Worm (Caenorhabditis elegans) whole organism, midembryonic: ENCODE results near the gene Y53G8AR.9.

Experiments
- T22C8.4 ChIP-seq: fragments of 200-800 bp; sonication (Bioruptor generic); IDR thresholded peaks from 2 replicates; pipeline ENCODE4 v1.3.6; 2022; ENCODE audit warnings: missing genetic modification characterization, missing compliant biosample characterization
- cog-1 ChIP-seq: sonication (generic microtip); optimal IDR thresholded peaks from 2 replicates; lab custom pipeline; 2016; ENCODE audit warnings: missing genetic modification characterization, missing compliant biosample characterization
- flt-1 ChIP-seq: fragments of 200-800 bp; sonication (Bioruptor generic); IDR thresholded peaks from 2 replicates; pipeline ENCODE4 v1.3.6; 2022; ENCODE audit warnings: missing genetic modification characterization, missing compliant biosample characterization
- klf-2 ChIP-seq: fragments of 200-800 bp; sonication (Bioruptor generic); conservative IDR thresholded peaks from 2 replicates; pipeline ENCODE4 v1.3.6; 2022; ENCODE audit warnings: missing genetic modification reagents, missing genetic modification characterization, missing compliant biosample characterization
- med-1 ChIP-seq: sonication (generic microtip); optimal IDR thresholded peaks from 2 replicates; lab custom pipeline; 2017; ENCODE audit warnings: missing genetic modification characterization, mild to moderate bottlenecking, missing compliant biosample characterization, antibody characterized with exemption, missing genetic modification reagents; ENCODE audit not compliant: insufficient read depth
- ref-1 ChIP-seq: fragments of 200-800 bp; sonication (Bioruptor generic); conservative IDR thresholded peaks from 2 replicates; pipeline ENCODE4 v1.3.6; 2022; ENCODE audit warnings: missing genetic modification reagents, missing genetic modification characterization, missing compliant biosample characterization
- tab-1 ChIP-seq: fragments of 200-800 bp; sonication (Bioruptor generic); IDR thresholded peaks from 2 replicates; pipeline ENCODE4 v1.3.6; 2022; ENCODE audit warnings: missing genetic modification characterization, missing compliant biosample characterization
- ztf-23 ChIP-seq: fragments of 200-800 bp; sonication (Bioruptor generic); IDR thresholded peaks from 2 replicates; pipeline ENCODE4 v1.3.6; 2022; ENCODE audit warnings: missing genetic modification reagents, missing genetic modification characterization, missing compliant biosample characterization
- ztf-29 ChIP-seq: fragments of 200-800 bp; sonication (Bioruptor generic); IDR thresholded peaks from 2 replicates; pipeline ENCODE4 v1.3.6; 2022; ENCODE audit warnings: missing genetic modification reagents, missing genetic modification characterization, missing compliant biosample characterization

Y53G8AR.9 gene

DNA sequence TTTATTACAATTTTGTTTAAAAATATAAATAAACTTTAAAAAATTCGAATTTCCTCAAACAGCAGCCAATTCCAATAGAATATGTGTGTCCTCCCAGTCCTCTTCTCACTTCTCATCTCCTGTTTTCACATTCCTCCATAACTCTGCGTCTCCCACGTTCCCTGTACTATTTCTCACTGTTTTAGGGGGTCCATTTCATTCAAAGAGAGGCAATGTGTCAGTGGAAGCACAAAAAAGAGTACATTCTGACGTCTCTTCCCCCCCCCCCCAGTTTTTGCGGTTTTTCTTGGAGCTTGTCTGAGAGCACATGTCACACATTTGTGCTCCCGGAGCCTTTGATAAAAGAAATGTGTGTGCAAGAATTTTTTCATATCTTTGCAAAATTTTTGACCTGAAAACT lies 16.5 kb downstream of the Y53G8AR.9 start:
- TF ChIP-seq cog-1 (tag; lab: Kevin White, UChicago) (no peak), ztf-29 (GFP tag; lab: Robert Waterston, UW) (no peak), T22C8.4 (no peak), flt-1 (GFP tag; lab: Robert Waterston, UW) (no peak), ref-1 (GFP tag; lab: Robert Waterston, UW) (no peak), med-1 (no peak), tab-1 (no peak), klf-2 (GFP tag; lab: Robert Waterston, UW) (no peak), ztf-23 (GFP tag; lab: Robert Waterston, UW) (no peak)

DNA sequence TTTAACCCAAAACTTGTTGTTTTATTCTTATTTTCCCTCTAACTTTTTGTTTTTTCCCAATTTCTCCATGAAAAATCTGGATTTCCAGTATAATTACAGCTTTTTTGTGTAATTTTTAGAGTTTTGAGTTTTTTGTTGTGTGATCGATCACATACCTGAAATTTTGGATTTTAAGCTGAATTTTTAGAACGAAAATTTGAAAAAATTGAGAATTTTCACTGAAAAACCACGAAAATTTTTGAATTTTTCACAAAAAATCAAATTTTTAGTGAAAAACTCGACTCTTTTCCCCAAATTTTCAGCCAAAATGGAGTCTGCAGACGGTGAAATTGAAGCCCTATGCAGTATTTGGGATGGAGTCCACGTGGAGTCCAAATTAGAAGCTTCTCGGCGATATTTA lies 23.9 kb downstream of the Y53G8AR.9 start, which contains the start of gene Y53G8AR.5:
TSS of gene Y53G8AR.5 (plus strand) at position 301 of the 400 bp plus-strand sequence.
- TF ChIP-seq med-1 (no peak), ref-1 (GFP tag; lab: Robert Waterston, UW) (no peak), ztf-23 (GFP tag; lab: Robert Waterston, UW) (no peak), cog-1 (tag; lab: Kevin White, UChicago) (no peak), T22C8.4 (no peak), tab-1 (no peak), flt-1 (GFP tag; lab: Robert Waterston, UW) (no peak), ztf-29 (GFP tag; lab: Robert Waterston, UW) (no peak), klf-2 (GFP tag; lab: Robert Waterston, UW) (no peak)

- TF ChIP-seq flt-1 (GFP tag; lab: Robert Waterston, UW), result no peak
- TF ChIP-seq tab-1, result no peak
- no peak for TF ChIP-seq ref-1 (GFP tag; lab: Robert Waterston, UW)
- no peak for TF ChIP-seq T22C8.4
- no peak for TF ChIP-seq ztf-23 (GFP tag; lab: Robert Waterston, UW)
These were observed 26.7 kb downstream of the Y53G8AR.9 start, which contains the start of the genes Y53G8AR.8 and Y53G8AR.6 for ce11 chrIII:3294283-3294793. Y53G8AR.8 (minus strand) TSS chrIII:3294330. Y53G8AR.6 (plus strand) TSS chrIII:3294743.

ce11 chrIII:3281860-3282358 lies 39.1 kb downstream of the Y53G8AR.9 start, which contains the start of gene mfsd-8:
mfsd-8 (plus strand) TSS chrIII:3282308.
- no peak for TF ChIP-seq ref-1 (GFP tag; lab: Robert Waterston, UW)
- TF ChIP-seq flt-1 (GFP tag; lab: Robert Waterston, UW), result no peak
- TF ChIP-seq T22C8.4, result no peak
- TF ChIP-seq med-1, result no peak
- TF ChIP-seq klf-2 (GFP tag; lab: Robert Waterston, UW), result no peak
- no peak for TF ChIP-seq tab-1
- TF ChIP-seq ztf-23 (GFP tag; lab: Robert Waterston, UW), result no peak
- TF ChIP-seq ztf-29 (GFP tag; lab: Robert Waterston, UW), result no peak
- TF ChIP-seq cog-1 (tag; lab: Kevin White, UChicago), result no peak

- TF ChIP-seq cog-1 (tag; lab: Kevin White, UChicago) (peak; percentile 55), ztf-23 (GFP tag; lab: Robert Waterston, UW) (0 out of 2 replicates have a peak, but pooled peaks have one; percentile 39), ref-1 (GFP tag; lab: Robert Waterston, UW) (no peak)
These were observed 41.7 kb downstream of the Y53G8AR.9 start for ce11 chrIII:3279304-3279703.

ce11 chrIII:3278610-3279009 lies 42.4 kb downstream of the Y53G8AR.9 start, which contains the start of gene Y53G8AM.8:
Y53G8AM.8 (minus strand) TSS chrIII:3278710.
- TF ChIP-seq med-1 (no peak), cog-1 (tag; lab: Kevin White, UChicago) (no peak), flt-1 (GFP tag; lab: Robert Waterston, UW) (no peak), ztf-23 (GFP tag; lab: Robert Waterston, UW) (no peak), tab-1 (no peak), T22C8.4 (no peak), klf-2 (GFP tag; lab: Robert Waterston, UW) (no peak), ref-1 (GFP tag; lab: Robert Waterston, UW) (no peak), ztf-29 (GFP tag; lab: Robert Waterston, UW) (no peak)

DNA sequence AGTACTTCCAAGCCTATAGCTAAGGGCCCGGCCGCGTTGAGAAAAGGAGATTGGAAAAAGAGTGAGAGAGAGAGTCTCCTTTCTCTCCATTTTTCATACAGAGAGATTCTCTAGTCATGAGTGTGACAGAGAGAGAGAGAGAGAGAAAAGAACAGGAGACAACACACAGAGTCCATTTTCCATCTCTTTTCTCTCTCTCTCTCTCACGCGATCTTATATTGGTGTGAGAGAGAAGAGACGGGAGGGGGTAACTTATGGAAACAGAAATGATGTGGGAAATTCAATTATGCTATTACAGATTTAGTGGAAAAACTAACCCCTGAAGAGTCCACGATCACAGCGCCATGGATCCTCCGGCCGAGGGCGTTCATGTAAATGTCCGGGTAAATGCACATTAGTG lies 47.9 kb downstream of the Y53G8AR.9 start:
- TF ChIP-seq med-1, result no peak
- no peak for TF ChIP-seq cog-1 (tag; lab: Kevin White, UChicago)
- no peak for TF ChIP-seq T22C8.4
- no peak for TF ChIP-seq flt-1 (GFP tag; lab: Robert Waterston, UW)
- no peak for TF ChIP-seq tab-1
- TF ChIP-seq klf-2 (GFP tag; lab: Robert Waterston, UW), result no peak
- no peak for TF ChIP-seq ref-1 (GFP tag; lab: Robert Waterston, UW)

ce11 chrIII:3271682-3272081 lies 49.4 kb downstream of the Y53G8AR.9 start:
- TF ChIP-seq flt-1 (GFP tag; lab: Robert Waterston, UW) (0 out of 2 replicates have a peak, but pooled peaks have one; percentile 21), med-1 (no peak), T22C8.4 (no peak), ztf-29 (GFP tag; lab: Robert Waterston, UW) (no peak), cog-1 (tag; lab: Kevin White, UChicago) (peak; percentile 72), ref-1 (GFP tag; lab: Robert Waterston, UW) (no peak)
